Fruit fly (Drosophila melanogaster) whole organism, embryonic: ENCODE data around the gene mthl9.

ENCODE experiments used
- Awh ChIP-seq: fragments of 200-800 bp; sonication (Bioruptor generic); IDR thresholded peaks from 2 replicates; pipeline ENCODE4, ENCODE4 v1.3.6; 2022; ENCODE audit warnings: missing biosample characterization, missing genetic modification characterization
- BEAF-32 ChIP-seq: fragments of 200-800 bp; sonication (Bioruptor generic); optimal IDR thresholded peaks from 3 replicates; lab custom pipeline; 2017; ENCODE audit warnings: missing biosample characterization, missing genetic modification characterization, mild to moderate bottlenecking, moderate library complexity, missing genetic modification reagents
- Bteb2 ChIP-seq: fragments of 200-800 bp; sonication (Bioruptor generic); optimal IDR thresholded peaks from 2 replicates; lab custom pipeline; 2016; ENCODE audit warnings: missing biosample characterization, missing genetic modification characterization
- CG10565 ChIP-seq: fragments of 200-800 bp; sonication (Bioruptor generic); optimal IDR thresholded peaks from 3 replicates; lab custom pipeline; 2016; ENCODE audit warnings: missing biosample characterization, mild to moderate bottlenecking, missing genetic modification characterization
- CG10654 ChIP-seq: fragments of 200-800 bp; sonication (Bioruptor generic); optimal IDR thresholded peaks from 2 replicates; lab custom pipeline; 2016; ENCODE audit warnings: missing biosample characterization, missing genetic modification characterization
- CG10959 ChIP-seq: fragments of 200-800 bp; sonication (Bioruptor generic); IDR thresholded peaks from 2 replicates; pipeline ENCODE4 v1.3.6; 2022; ENCODE audit warnings: missing biosample characterization, missing genetic modification characterization
- CG11247 ChIP-seq: fragments of 200-800 bp; sonication (Bioruptor generic); IDR thresholded peaks from 2 replicates; pipeline ENCODE4 v1.3.6; 2022; ENCODE audit warnings: missing biosample characterization, missing genetic modification characterization
- CG11560 ChIP-seq: fragments of 200-800 bp; sonication (Bioruptor generic); IDR thresholded peaks from 3 replicates; pipeline ENCODE4 v1.3.6; 2022; ENCODE audit warnings: missing biosample characterization, missing genetic modification characterization
- CG13287 ChIP-seq: fragments of 200-800 bp; sonication (Bioruptor generic); IDR thresholded peaks from 2 replicates; pipeline ENCODE4 v1.3.6; 2022; ENCODE audit warnings: missing biosample characterization, missing genetic modification characterization; ENCODE audit not compliant: partially characterized antibody
- CG15269 ChIP-seq: fragments of 200-800 bp; sonication (Bioruptor generic); optimal IDR thresholded peaks from 2 replicates; lab custom pipeline; 2018; ENCODE audit warnings: missing biosample characterization, mild to moderate bottlenecking, missing genetic modification characterization, moderate library complexity
- CG1647 ChIP-seq: fragments of 200-800 bp; sonication (Bioruptor generic); optimal IDR thresholded peaks from 3 replicates; lab custom pipeline; 2016; ENCODE audit warnings: missing biosample characterization, missing genetic modification characterization
- CG17385 ChIP-seq: fragments of 200-800 bp; sonication (Bioruptor generic); optimal IDR thresholded peaks from 3 replicates; lab custom pipeline; 2018; ENCODE audit warnings: missing biosample characterization, mild to moderate bottlenecking, missing genetic modification characterization
- CG18262 ChIP-seq: fragments of 200-800 bp; optimal IDR thresholded peaks from 3 replicates; lab custom pipeline; 2019; ENCODE audit warnings: missing biosample characterization, mild to moderate bottlenecking, missing genetic modification characterization, moderate library complexity
- CG2712 ChIP-seq: fragments of 200-800 bp; optimal IDR thresholded peaks from 3 replicates; lab custom pipeline; 2019; ENCODE audit warnings: missing biosample characterization, mild to moderate bottlenecking, missing genetic modification characterization, moderate library complexity
- CG30020 ChIP-seq: fragments of 200-800 bp; optimal IDR thresholded peaks from 2 replicates; lab custom pipeline; 2019; ENCODE audit warnings: missing biosample characterization, mild to moderate bottlenecking, missing genetic modification characterization, moderate library complexity
- CG3995 ChIP-seq: fragments of 200-800 bp; sonication (Bioruptor generic); optimal IDR thresholded peaks from 3 replicates; lab custom pipeline; 2016; ENCODE audit warnings: missing biosample characterization, missing genetic modification characterization
- CG4424 ChIP-seq: fragments of 200-800 bp; sonication (Bioruptor generic); optimal IDR thresholded peaks from 3 replicates; lab custom pipeline; 2016; ENCODE audit warnings: missing biosample characterization, missing genetic modification characterization
- CG6689 ChIP-seq: fragments of 200-800 bp; sonication (Bioruptor generic); IDR thresholded peaks from 2 replicates; pipeline ENCODE4 v1.3.6; 2022; ENCODE audit warnings: missing biosample characterization, missing genetic modification characterization
- CG6854 ChIP-seq: fragments of 200-800 bp; sonication (Bioruptor generic); optimal IDR thresholded peaks from 3 replicates; lab custom pipeline; 2017; ENCODE audit warnings: missing biosample characterization, mild to moderate bottlenecking, missing genetic modification characterization
- CG7928 ChIP-seq: fragments of 200-800 bp; sonication (Bioruptor generic); optimal IDR thresholded peaks from 2 replicates; lab custom pipeline; 2017; ENCODE audit warnings: missing biosample characterization, mild to moderate bottlenecking, missing genetic modification characterization
- CG8089 ChIP-seq: fragments of 200-800 bp; sonication (Bioruptor generic); optimal IDR thresholded peaks from 3 replicates; lab custom pipeline; 2016; ENCODE audit warnings: missing biosample characterization, missing genetic modification characterization
- CG8765 ChIP-seq: fragments of 200-800 bp; sonication (Bioruptor generic); IDR thresholded peaks from 2 replicates; pipeline ENCODE4 v1.3.6; 2022; ENCODE audit warnings: missing biosample characterization, missing genetic modification characterization
- CG9215 ChIP-seq: fragments of 200-800 bp; sonication (Bioruptor generic); IDR thresholded peaks from 2 replicates; pipeline ENCODE4 v1.3.6; 2022; ENCODE audit warnings: missing biosample characterization, missing genetic modification characterization
- CG9817 ChIP-seq: fragments of 200-800 bp; sonication (Bioruptor generic); optimal IDR thresholded peaks from 2 replicates; lab custom pipeline; 2018; ENCODE audit warnings: missing biosample characterization, mild to moderate bottlenecking, missing genetic modification characterization, moderate library complexity
- CTCF ChIP-seq: fragments of 200-800 bp; sonication (Bioruptor generic); optimal IDR thresholded peaks from 2 replicates; lab custom pipeline; 2017; ENCODE audit warnings: missing biosample characterization, mild to moderate bottlenecking, missing genetic modification characterization, moderate library complexity
- Camta ChIP-seq: fragments of 200-800 bp; sonication (Bioruptor generic); optimal IDR thresholded peaks from 2 replicates; lab custom pipeline; 2016; ENCODE audit warnings: missing biosample characterization, missing genetic modification characterization
- Chrac-16 ChIP-seq: fragments of 200-800 bp; sonication (Bioruptor generic); optimal IDR thresholded peaks from 3 replicates; lab custom pipeline; 2016; ENCODE audit warnings: missing biosample characterization, missing genetic modification characterization
- Fer3 ChIP-seq: fragments of 200-800 bp; sonication (Bioruptor generic); optimal IDR thresholded peaks from 2 replicates; lab custom pipeline; 2018; ENCODE audit warnings: missing biosample characterization, mild to moderate bottlenecking, missing genetic modification characterization, moderate library complexity
- HLH4C ChIP-seq: fragments of 200-800 bp; sonication (Bioruptor generic); IDR thresholded peaks from 3 replicates; pipeline ENCODE4 v1.3.6; 2022; ENCODE audit warnings: missing biosample characterization, missing genetic modification characterization; ENCODE audit not compliant: partially characterized antibody
- Hr3 ChIP-seq: fragments of 200-800 bp; sonication (Bioruptor generic); optimal IDR thresholded peaks from 3 replicates; lab custom pipeline; 2016; ENCODE audit warnings: missing biosample characterization, missing genetic modification characterization
- Neu2 ChIP-seq: fragments of 200-800 bp; sonication (Bioruptor generic); optimal IDR thresholded peaks from 3 replicates; lab custom pipeline; 2016; ENCODE audit warnings: missing biosample characterization, missing genetic modification characterization, borderline replicate concordance
- Ptx1 ChIP-seq: fragments of 200-800 bp; sonication (Bioruptor generic); IDR thresholded peaks from 2 replicates; pipeline ENCODE4 v1.3.6; 2022; ENCODE audit warnings: missing biosample characterization, missing genetic modification characterization
- Ravus ChIP-seq: fragments of 200-800 bp; sonication (Bioruptor generic); IDR thresholded peaks from 2 replicates; pipeline ENCODE4 v1.3.6; 2022; ENCODE audit warnings: missing biosample characterization, missing genetic modification characterization
- Rfx ChIP-seq: fragments of 200-800 bp; sonication (Bioruptor generic); IDR thresholded peaks from 2 replicates; pipeline ENCODE4 v1.3.6; 2022; ENCODE audit warnings: missing biosample characterization, missing genetic modification characterization
- Sin3A ChIP-seq: fragments of >200 bp; optimal IDR thresholded peaks from 2 replicates; lab custom pipeline; 2018
- Trl ChIP-seq, 3 experiments: fragments of >200 bp in 2 of 3; fragments of 200-800 bp in 1 of 3; sonication (Bioruptor generic) in 1 of 3; optimal IDR thresholded peaks; 2 replicates in 1 of 3; 3 replicates in 2 of 3; lab custom pipeline; 2016 to 2017; ENCODE audit warnings: missing biosample characterization in 1 of 3, missing genetic modification characterization in 1 of 3
- Xrp1 ChIP-seq: fragments of 200-800 bp; sonication (Bioruptor generic); IDR thresholded peaks from 2 replicates; pipeline ENCODE4 v1.3.6; 2022; ENCODE audit warnings: missing biosample characterization, missing genetic modification characterization
- ac ChIP-seq: fragments of 200-800 bp; sonication (Bioruptor generic); optimal IDR thresholded peaks from 3 replicates; lab custom pipeline; 2017; ENCODE audit warnings: missing biosample characterization, mild to moderate bottlenecking, missing genetic modification characterization
- disco-r ChIP-seq: fragments of 200-800 bp; sonication (Bioruptor generic); optimal IDR thresholded peaks from 2 replicates; lab custom pipeline; 2016; ENCODE audit warnings: missing biosample characterization, missing genetic modification characterization
- gsb ChIP-seq: fragments of 200-800 bp; sonication (Bioruptor generic); IDR thresholded peaks from 2 replicates; pipeline ENCODE4 v1.3.6; 2022; ENCODE audit warnings: missing biosample characterization, missing genetic modification characterization
- hbn ChIP-seq: fragments of 200-800 bp; sonication (Bioruptor generic); IDR thresholded peaks from 2 replicates; pipeline ENCODE4 v1.3.6; 2022; ENCODE audit warnings: missing biosample characterization, missing genetic modification characterization; ENCODE audit not compliant: partially characterized antibody
- lbe ChIP-seq: fragments of 200-800 bp; sonication (Bioruptor generic); optimal IDR thresholded peaks from 2 replicates; lab custom pipeline; 2016; ENCODE audit warnings: missing biosample characterization, mild to moderate bottlenecking, missing genetic modification characterization
- mam ChIP-seq: fragments of 200-800 bp; sonication (Bioruptor generic); optimal IDR thresholded peaks from 3 replicates; lab custom pipeline; 2016; ENCODE audit warnings: missing biosample characterization, missing genetic modification characterization
- mld ChIP-seq: fragments of 200-800 bp; sonication (Bioruptor generic); IDR thresholded peaks from 3 replicates; pipeline ENCODE4 v1.3.6; 2022; ENCODE audit warnings: missing biosample characterization, missing genetic modification characterization; ENCODE audit not compliant: partially characterized antibody
- nerfin-2 ChIP-seq: fragments of 200-800 bp; sonication (Bioruptor generic); IDR thresholded peaks from 2 replicates; pipeline ENCODE4 v1.3.6; 2022; ENCODE audit warnings: missing biosample characterization, missing genetic modification characterization; ENCODE audit not compliant: partially characterized antibody
- pho ChIP-seq: fragments of 200-800 bp; sonication (Bioruptor generic); optimal IDR thresholded peaks from 2 replicates; lab custom pipeline; 2016; ENCODE audit warnings: missing biosample characterization, missing genetic modification characterization
- repo ChIP-seq: fragments of 200-800 bp; sonication (Bioruptor generic); optimal IDR thresholded peaks from 2 replicates; lab custom pipeline; 2016; ENCODE audit warnings: missing biosample characterization, missing genetic modification characterization
- ro ChIP-seq: fragments of 200-800 bp; sonication (Bioruptor generic); IDR thresholded peaks from 2 replicates; pipeline ENCODE4 v1.3.6; 2022; ENCODE audit warnings: missing biosample characterization, missing genetic modification characterization
- row ChIP-seq: fragments of 200-800 bp; sonication (Bioruptor generic); IDR thresholded peaks from 3 replicates; pipeline ENCODE4 v1.3.6; 2022; ENCODE audit warnings: missing biosample characterization, missing genetic modification characterization
- tx ChIP-seq: fragments of 200-800 bp; sonication (Bioruptor generic); optimal IDR thresholded peaks from 2 replicates; lab custom pipeline; 2016; ENCODE audit warnings: missing biosample characterization, missing genetic modification characterization

The mthl9 gene

dm6 chr3L:347641-348405, 15.7 kb upstream of the mthl9 start (continued):
- no peak for TF ChIP-seq HLH4C (GFP tag; lab: Robert Waterston, UW)
- peak; percentile 42; the same call in 1 of the 2 replicates for TF ChIP-seq CG11247 (GFP tag; lab: Robert Waterston, UW)
- no peak for TF ChIP-seq CG7928
- TF ChIP-seq Rfx, result no peak
- TF ChIP-seq CG15269, result peak; percentile 26
- TF ChIP-seq Chrac-16 (GFP tag; lab: Kevin White, UChicago), result peak; percentile 76
- peak; percentile 53 for TF ChIP-seq CG1647
- no peak for TF ChIP-seq Sin3A (lab: Kevin White, UChicago)
- peak; percentile 87 for TF ChIP-seq CG2712 (tag; lab: Kevin White, UChicago)
- peak; percentile 85 for TF ChIP-seq Awh (GFP tag; lab: Robert Waterston, UW)
- no peak for TF ChIP-seq hbn
- no peak for TF ChIP-seq CG6854
- TF ChIP-seq Fer3 (tag; lab: Kevin White, UChicago), result peak; percentile 34
- TF ChIP-seq disco-r (GFP tag; lab: Kevin White, UChicago), result peak; percentile 42
- TF ChIP-seq CG8765 (GFP tag; lab: Robert Waterston, UW), result 0 out of 2 replicates have a peak, but pooled peaks have one; percentile 29
- TF ChIP-seq CG10959 (GFP tag; lab: Robert Waterston, UW), result peak; percentile 67
- TF ChIP-seq mld (GFP tag; lab: Robert Waterston, UW), result no peak
- TF ChIP-seq CG9817 (tag; lab: Kevin White, UChicago), result peak; percentile 44
- TF ChIP-seq CG9215 (GFP tag; lab: Robert Waterston, UW), result peak; percentile 45; the same call in 1 of the 2 replicates
- peak; percentile 69 for TF ChIP-seq Hr3 (GFP tag; lab: Kevin White, UChicago)
- peak; percentile 73 for TF ChIP-seq CG8089
- TF ChIP-seq CTCF (GFP tag; lab: Kevin White, UChicago), result peak; percentile 26
- TF ChIP-seq Camta (GFP tag; lab: Kevin White, UChicago), result peak; percentile 67
- peak; percentile 85 for TF ChIP-seq Xrp1 (GFP tag; lab: Robert Waterston, UW)
- TF ChIP-seq CG13287 (GFP tag; lab: Robert Waterston, UW), result no peak
- peak; percentile 80 for TF ChIP-seq row
- no peak for TF ChIP-seq nerfin-2
- TF ChIP-seq CG11560 (tag; lab: Robert Waterston, UW), result no peak
- 0 out of 2 replicates have a peak, but pooled peaks have one; percentile 18 for TF ChIP-seq ro (GFP tag; lab: Robert Waterston, UW)
- TF ChIP-seq BEAF-32 (GFP tag; lab: Kevin White, UChicago), result no peak
- TF ChIP-seq CG10654 (GFP tag; lab: Kevin White, UChicago), result peak; percentile 70
- TF ChIP-seq mam (GFP tag; lab: Kevin White, UChicago), result peak; percentile 61
- TF ChIP-seq pho (GFP tag; lab: Kevin White, UChicago), result no peak
- peak; percentile 25; the same call in 1 of the 2 replicates for TF ChIP-seq Ravus (GFP tag; lab: Robert Waterston, UW)
- TF ChIP-seq repo, result peak; percentile 62
- peak; percentile 59 for TF ChIP-seq tx
- no peak for TF ChIP-seq CG3995 (GFP tag; lab: Kevin White, UChicago)
- TF ChIP-seq CG4424, result peak; percentile 81
- no peak for TF ChIP-seq Bteb2 (GFP tag; lab: Kevin White, UChicago)
- no peak for TF ChIP-seq ac
- peak; percentile 86 for TF ChIP-seq CG18262 (tag; lab: Kevin White, UChicago)
- TF ChIP-seq lbe (GFP tag; lab: Kevin White, UChicago), result peak; percentile 36
- TF ChIP-seq Neu2 (GFP tag; lab: Kevin White, UChicago), result no peak
- no peak for TF ChIP-seq gsb
- no peak for TF ChIP-seq CG30020 (tag; lab: Kevin White, UChicago)
- peak; percentile 54 for TF ChIP-seq CG6689
- TF ChIP-seq CG17385, result peak; percentile 88
- TF ChIP-seq Ptx1 (GFP tag; lab: Robert Waterston, UW), result peak; percentile 73
- TF ChIP-seq Trl (optimal IDR thresholded peaks at IDR 0.05; lab: Kevin White, UChicago), result peak; percentile 60 to 71
- peak; percentile 64 for TF ChIP-seq Trl (GFP tag; optimal IDR thresholded peaks at IDR 0.05; lab: Kevin White, UChicago)
- TF ChIP-seq CG10565 (GFP tag; lab: Kevin White, UChicago), result no peak
